Fruit fly (Drosophila melanogaster) S2 (cell line): ENCODE data around the gene CG43198.

ENCODE experiments used
- CG8478 ChIP-seq: fragments of >200 bp; optimal IDR thresholded peaks from 2 replicates; lab custom pipeline; 2018
- CTCF ChIP-seq, 2 experiments: fragments of >200 bp; optimal IDR thresholded peaks; 2 replicates each; lab custom pipeline; 2018

DNA sequence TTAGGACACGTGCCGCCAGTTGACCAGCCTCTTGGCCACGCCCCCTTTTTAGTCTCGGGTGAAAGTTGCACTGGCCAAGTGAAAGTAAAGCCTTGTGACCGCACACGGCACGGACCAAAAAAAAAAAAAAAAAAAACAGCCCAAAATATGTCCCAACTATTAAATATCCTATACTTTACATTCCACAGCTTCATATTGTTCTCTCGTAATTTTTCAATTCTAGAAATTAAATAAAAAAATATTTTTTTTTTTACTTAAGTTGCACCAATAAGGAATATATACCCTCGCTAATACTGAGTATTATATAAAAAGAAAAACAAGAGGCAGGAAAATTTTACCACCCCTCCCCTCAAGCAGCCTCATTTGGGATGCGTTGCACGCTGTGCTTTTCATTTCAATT, 33.2 kb upstream of the CG43198 start:
- no peak for TF ChIP-seq CTCF (optimal IDR thresholded peaks at IDR 0.05; lab: Kevin White, UChicago)
- TF ChIP-seq CG8478 (lab: Kevin White, UChicago): no peak
